Fruit fly (Drosophila melanogaster) S2 (cell line): ENCODE data around the gene bigmax.

Experiments used
- CG8478 ChIP-seq: fragments of >200 bp; optimal IDR thresholded peaks from 2 replicates; lab custom pipeline; 2018
- CTCF ChIP-seq, 2 experiments: fragments of >200 bp; optimal IDR thresholded peaks; 2 replicates each; lab custom pipeline; 2018

The bigmax gene

DNA sequence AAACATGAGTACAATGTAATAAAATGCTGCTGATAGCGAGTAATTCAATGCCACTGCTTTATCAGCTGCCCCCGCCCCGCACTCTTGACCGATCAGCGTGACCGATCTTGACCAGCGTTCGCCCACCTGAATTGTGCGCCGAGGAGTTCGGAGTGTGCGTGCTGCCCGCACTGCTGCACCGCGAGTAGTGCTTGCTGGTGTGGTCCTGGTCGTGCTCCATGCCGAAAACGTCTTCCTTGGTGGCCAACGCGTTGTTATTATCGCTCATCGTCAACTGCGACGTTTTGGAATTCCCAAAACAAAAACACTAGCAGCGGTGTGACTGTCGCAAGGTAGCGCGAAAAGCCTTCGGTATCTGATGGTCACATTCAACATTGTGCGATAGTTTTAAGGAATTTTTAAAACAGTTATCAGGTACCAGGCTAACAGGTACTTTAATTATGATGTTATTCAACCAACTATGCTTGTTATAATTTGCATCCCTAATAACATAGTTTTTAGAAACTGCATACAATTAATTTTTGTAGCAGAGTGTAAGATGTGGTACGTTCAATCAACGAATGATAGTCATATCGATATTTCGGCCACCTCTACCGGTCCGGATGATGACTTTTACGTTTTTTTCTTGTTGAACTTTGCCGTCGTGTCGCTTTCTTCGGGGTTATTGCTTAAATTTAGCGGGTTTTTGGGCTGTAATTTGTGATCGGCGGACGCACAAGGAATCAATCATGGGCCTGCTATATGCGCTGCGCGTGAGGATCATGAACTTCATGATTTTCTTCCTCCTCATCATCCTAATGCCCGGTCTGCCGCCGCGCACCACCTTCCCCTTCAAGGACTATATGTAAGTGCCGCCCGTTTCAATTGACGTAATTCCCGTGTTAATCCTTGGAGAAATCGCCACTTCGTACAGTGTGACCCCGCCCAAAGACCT lies at the start of gene bigmax, which contains the start of gene Hmu:
Gene bigmax, minus strand, starts transcription at position 325 of the 934 bp plus-strand sequence.
Gene Hmu, plus strand, starts transcription at position 568 of the 934 bp plus-strand sequence.
- no peak for TF ChIP-seq CG8478
- peak in 1 of 2 experiments; percentile 7 for TF ChIP-seq CTCF (optimal IDR thresholded peaks at IDR 0.05; lab: Kevin White, UChicago)

DNA sequence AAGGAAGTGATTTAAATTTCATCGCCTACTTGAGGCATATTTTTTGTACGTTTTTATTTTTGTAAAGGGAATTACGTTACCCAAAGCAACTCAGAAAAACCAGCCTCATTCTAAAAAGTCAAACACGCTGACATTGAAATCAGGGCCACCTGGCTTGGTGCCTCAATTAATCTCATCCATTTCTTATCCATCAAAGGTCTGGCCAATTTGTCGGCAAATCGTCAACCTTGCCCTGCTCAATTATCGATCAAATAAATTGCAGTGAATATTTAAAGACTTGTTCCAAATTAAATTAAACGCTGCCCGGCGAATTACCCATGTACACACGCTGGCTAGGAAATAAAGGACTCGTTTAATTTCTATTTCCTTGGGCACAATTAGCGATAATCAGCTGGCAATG lies 42.5 kb upstream of the bigmax start, which contains the start of gene CG3330:
Gene CG3330, minus strand, starts transcription at position 101 of the 400 bp plus-strand sequence.
- TF ChIP-seq CTCF (optimal IDR thresholded peaks at IDR 0.05; lab: Kevin White, UChicago) (no peak), CG8478 (no peak)

DNA sequence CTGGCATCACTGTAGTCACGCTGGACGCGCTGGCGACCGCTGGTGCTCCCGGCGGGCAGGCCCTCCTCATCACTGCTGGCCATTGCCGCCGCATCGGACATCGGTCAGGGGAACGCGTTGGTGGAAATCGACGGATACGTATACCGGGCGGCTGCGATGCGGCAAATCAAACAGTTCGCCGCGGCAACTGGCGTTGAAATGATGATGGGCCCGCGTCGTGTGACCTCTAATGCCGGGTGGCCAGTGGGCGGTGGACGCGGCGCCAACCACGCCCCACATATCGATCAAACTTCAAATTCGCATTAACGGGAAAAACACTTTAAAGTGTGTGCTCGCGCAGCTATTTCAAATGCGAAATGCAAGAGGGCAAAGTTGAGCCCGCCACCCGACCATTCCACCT lies 33.9 kb upstream of the bigmax start, which contains the start of gene CG3339:
Gene CG3339, minus strand, starts transcription at position 101 of the 400 bp plus-strand sequence.
- TF ChIP-seq CG8478 (no peak), CTCF (optimal IDR thresholded peaks at IDR 0.05; lab: Kevin White, UChicago) (no peak)

DNA sequence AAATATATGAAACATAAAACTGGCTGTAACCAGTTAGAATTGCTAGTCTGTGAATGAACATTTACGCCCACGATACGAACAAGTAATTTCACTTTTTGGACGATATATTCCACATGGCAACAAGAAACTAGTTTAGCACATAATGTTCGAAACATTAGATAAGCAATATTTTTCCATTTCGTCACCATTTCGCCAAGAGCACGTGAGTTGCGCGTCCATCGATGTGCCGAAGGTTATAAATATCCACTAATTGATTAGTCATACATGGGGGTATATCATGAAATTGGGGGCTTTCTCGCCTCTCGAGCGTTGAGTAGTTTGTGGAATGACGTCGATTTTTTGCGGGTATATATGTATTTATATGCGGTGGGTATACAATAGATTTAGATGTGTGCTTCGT lies 5.8 kb upstream of the bigmax start:
- no peak for TF ChIP-seq CG8478
- no peak for TF ChIP-seq CTCF (optimal IDR thresholded peaks at IDR 0.05; lab: Kevin White, UChicago)

DNA sequence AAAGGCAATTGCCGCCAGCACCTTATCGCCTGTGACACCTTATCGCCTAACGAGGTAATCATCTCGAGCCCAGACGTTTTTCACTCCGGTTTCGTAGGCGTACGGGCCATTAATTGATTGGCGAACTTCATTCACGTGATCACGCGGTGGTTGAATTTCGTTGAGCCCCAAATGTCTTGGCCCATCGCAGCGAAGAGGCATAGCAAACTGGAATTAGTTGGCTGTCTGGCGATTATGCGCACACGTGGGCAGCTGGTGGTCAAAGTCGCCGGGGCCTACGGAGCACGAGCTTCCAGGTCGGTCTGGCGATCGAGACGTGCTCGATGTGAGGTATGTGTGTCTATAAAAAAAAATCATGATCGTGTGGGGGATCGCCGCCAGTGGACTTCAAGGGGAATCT lies 4.7 kb upstream of the bigmax start:
- TF ChIP-seq CG8478 (no peak), CTCF (optimal IDR thresholded peaks at IDR 0.05; lab: Kevin White, UChicago) (no peak)

DNA sequence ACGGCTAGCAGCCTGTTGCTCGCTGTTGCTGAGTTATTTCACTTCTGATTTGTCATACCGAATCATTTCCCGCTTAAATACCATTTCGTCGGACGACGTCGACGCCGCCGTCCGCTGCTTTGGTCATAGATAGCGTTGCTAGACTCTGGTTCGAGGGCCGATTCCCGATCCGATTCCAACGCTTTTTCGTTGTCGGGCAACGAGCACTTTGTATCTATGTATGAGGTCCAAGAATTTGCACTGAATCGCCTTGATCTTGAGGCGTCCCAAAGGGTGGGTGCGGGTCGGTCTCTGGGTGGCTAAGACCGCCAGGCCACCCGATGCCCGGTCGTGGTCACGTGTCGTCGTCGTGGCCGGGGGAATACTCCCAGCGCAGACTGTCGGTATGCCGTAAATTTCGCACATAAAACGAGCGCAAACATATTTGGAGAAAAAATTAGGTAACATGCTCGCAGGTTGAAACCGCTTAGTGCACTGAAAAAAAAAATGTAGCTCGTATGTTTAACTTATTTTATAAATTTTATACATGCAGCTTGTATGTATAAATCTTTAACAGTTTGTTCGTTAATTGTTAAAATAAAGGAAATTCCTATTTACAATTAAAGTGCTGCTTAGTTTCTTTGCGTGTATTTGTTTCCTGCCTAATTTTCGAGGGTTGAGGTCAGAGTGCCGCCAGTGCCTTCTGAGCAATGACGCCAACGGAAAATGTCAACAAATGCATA lies 4.0 kb upstream of the bigmax start, which contains the start of gene CG3348:
Gene CG3348, minus strand, starts transcription at position 51 of the 722 bp plus-strand sequence.
- TF ChIP-seq CTCF (optimal IDR thresholded peaks at IDR 0.05; lab: Kevin White, UChicago) (no peak), CG8478 (no peak)

DNA sequence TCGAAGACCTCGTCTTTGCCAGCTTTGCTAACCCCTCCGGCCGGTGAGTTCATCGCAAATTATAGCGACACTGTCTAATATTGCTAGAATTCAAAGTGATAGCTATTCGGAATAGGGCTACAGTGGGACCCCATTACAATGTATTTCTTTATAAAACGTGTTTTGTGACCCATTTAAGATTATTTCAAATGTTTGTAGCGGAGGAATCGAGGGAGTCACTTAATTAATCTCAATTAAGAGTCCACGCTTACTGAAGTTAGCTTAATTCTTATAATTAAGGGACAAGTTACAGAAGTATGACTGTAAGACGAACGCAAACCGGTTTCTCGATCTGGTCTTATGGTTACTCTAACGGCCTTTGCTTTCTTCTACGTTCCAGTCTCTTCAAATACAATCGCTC lies 1.3 kb upstream of the bigmax start:
- no peak for TF ChIP-seq CTCF (optimal IDR thresholded peaks at IDR 0.05; lab: Kevin White, UChicago)
- no peak for TF ChIP-seq CG8478

DNA sequence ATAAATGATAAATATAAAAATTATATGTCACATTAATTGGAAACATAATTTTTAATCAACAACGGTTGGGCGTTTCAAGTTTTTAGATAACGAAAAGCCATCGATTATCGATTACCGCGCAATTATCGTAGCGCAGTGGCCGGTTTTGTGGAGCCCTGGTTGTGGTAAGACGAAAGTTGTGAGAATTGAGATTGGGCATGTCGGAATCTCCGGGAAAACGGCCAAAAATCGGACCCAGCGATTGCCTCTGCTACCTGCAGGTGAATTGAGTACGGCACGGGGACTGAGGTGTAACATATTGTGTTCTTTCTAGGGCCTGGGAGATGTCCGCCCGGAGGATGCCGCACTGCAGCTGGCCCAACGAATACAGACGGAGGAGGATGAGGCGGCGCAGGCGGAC lies 4.7 kb downstream of the bigmax start, which contains the start of gene CG3368:
Gene CG3368, plus strand, starts transcription at position 136 of the 400 bp plus-strand sequence.
- TF ChIP-seq CG8478 (no peak), CTCF (optimal IDR thresholded peaks at IDR 0.05; lab: Kevin White, UChicago) (no peak)

DNA sequence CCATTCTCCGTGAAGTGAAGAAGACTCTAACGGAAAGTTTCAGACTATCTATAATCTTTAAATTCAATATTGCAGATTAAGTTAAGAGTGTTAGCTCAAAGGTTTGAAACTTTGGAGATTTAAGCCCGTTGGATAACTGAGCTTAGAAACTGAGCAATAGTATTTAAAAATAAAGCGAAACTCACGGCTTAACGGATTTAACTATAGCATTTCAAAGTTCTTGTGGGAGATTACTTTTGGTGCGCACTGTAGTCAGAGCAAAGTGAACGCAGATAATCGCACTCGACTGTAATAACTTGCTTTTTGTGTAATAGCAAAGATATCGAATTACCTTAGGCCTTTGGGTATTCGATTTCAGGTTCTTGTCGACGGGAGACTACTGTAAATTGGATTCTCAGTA lies 6.0 kb downstream of the bigmax start, which contains the start of gene mrt:
Gene mrt, minus strand, starts transcription at position 376 of the 400 bp plus-strand sequence.
- TF ChIP-seq CG8478 (no peak), CTCF (optimal IDR thresholded peaks at IDR 0.05; lab: Kevin White, UChicago) (no peak)

DNA sequence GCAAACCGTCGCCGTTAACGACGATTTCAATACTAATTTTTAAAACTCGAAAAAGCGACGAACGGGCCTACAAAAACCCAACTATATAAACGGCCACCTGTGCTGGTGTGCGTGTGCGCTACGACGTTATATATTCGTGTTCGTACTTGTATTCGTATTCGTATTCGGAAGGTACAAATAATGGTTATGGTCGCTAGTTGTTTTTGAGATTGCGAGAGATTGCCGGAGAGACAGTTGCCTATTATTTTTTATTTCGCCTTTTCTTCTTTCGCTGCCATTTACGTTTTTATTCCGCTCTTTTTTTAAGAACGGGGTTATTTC lies 6.6 kb downstream of the bigmax start:
- no peak for TF ChIP-seq CG8478
- TF ChIP-seq CTCF (optimal IDR thresholded peaks at IDR 0.05; lab: Kevin White, UChicago), result peak in 1 of 2 experiments; percentile 16

DNA sequence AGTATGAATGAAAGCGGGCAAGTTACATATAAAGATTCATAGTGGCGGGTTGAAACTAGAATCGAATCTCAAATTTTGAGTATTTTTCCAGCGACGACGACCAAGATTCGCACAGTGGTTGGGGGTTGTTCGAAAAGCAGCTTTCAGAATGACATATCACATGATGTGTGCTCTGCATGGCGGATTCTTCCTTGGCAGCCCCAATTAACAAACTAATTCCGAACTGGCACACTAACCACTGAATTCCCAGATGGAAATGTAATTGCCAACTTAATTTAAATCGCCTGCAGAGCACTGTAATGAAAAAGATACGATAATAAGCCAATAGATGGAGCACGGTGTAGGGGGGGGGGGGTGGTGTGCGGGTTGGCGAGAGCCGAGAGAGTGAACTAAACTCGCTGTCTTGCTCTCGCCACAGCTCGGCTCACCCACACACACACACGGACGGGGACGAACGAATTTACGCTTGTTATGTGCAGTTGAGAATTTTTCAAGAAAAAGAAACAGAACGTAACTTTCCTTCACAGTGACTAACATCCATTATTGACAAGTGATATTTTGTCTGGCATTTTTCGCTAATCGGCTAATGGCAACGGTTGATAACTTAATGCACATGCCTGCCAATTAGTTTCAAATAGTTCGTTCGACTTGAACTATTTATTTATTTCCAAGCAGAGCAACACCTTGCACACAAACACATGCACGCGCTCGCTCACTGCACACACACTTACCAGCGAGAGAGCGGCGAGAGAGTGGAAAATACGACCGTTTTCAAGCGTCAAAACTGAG lies 7.1 kb downstream of the bigmax start:
- TF ChIP-seq CTCF (optimal IDR thresholded peaks at IDR 0.05; lab: Kevin White, UChicago) (peak; percentile 3 to 15), CG8478 (no peak)

DNA sequence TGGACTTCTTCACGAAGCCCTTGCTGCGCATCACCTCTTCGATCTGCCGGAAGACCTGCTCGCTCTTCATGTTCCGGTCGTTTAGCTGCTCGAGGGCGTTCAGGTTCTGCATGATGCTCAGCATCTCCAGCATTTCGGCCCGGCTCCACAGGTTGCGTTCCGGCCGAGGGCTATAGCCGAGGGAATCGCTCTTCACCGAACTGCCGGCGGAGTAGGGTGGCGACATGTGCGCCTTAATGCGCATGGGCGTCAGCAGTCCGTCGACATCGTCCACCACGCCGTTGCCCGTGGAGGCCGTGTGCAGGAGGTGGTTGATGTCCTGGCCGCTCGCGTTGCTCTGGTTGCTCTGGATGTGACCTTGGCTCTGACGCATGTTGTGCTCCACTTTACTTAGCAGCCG lies 8.8 kb downstream of the bigmax start:
- TF ChIP-seq CTCF (optimal IDR thresholded peaks at IDR 0.05; lab: Kevin White, UChicago) (no peak), CG8478 (no peak)

DNA sequence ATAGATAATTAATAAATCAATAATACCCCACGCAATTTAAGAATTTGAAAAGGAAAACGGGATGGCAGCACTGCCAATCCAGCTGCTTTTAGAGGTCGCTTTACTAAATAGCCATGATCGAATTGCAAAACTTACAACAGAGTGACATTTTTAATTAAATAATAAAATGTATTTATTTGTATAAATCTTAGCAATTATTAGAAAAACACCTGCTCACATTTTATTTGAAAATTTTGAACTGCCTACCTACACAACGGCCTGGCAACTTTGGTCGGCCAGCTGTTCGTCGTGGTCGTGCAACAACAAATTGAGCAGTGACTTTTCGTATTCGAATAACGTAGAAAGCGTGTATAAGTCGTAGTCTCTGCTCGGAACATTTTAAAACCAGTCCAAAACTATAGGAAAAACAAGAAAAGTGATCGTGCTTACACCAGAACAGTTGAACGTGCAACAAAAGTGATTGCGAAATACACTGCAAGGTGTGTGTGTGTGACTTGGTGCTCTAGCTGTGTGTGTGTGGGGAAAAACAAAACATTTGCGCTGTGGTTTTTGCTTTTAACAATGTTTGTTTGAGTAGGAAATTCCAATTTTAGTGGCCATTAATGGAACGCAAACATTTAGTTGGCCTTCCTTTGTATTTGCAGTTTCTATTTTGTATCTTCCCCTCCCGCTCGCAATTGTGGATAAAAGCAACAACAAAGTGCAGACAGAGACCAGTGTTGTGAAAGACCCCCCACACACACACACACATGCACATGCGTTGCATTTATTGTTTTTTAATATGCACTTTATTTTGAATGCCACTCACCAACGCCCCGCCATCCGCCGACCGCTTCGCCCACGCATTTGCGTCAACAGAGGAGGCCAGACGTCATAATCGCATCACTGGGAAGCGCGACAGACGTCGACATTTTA lies 13.5 kb downstream of the bigmax start, which contains the start of gene CG5938:
Gene CG5938, plus strand, starts transcription at position 262 of the 915 bp plus-strand sequence.
- no peak for TF ChIP-seq CTCF (optimal IDR thresholded peaks at IDR 0.05; lab: Kevin White, UChicago)
- TF ChIP-seq CG8478, result no peak
